Worm (Caenorhabditis elegans): ENCODE measurements around the gene srx-63.

Gene srx-63

DNA sequence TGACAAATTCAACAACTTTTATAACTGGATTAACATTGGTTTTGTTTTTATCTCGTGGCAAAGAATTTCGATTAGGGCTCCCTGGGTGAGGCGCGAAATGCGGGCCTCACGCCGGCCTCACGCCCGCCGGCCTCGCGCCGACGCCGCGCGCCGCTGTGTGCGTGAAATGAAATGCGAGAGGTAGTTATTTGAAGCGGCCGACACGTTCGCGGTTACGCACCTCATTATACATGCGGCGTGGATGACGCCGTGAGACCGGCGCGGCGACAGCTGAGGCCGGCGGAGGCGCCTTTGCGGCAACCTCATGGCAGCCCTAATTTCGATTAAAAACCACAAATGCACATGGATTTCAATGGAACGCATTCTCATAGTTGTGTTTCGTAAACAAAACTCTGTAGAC, 3.9 kb upstream of the srx-63 start:
- TF ChIP-seq ztf-29 (GFP tag; IDR thresholded peaks at IDR 0.05) = no peak
- no peak for TF ChIP-seq ztf-23 (GFP tag; IDR thresholded peaks at IDR 0.05)
- TF ChIP-seq med-1 (GFP tag; optimal IDR thresholded peaks at IDR 0.05; ENCODE audit: insufficient read depth) = no peak
- 0 out of 2 replicates have a peak, but pooled peaks have one; percentile 42 for TF ChIP-seq klf-2 (GFP tag; conservative IDR thresholded peaks at IDR 0.05)

DNA sequence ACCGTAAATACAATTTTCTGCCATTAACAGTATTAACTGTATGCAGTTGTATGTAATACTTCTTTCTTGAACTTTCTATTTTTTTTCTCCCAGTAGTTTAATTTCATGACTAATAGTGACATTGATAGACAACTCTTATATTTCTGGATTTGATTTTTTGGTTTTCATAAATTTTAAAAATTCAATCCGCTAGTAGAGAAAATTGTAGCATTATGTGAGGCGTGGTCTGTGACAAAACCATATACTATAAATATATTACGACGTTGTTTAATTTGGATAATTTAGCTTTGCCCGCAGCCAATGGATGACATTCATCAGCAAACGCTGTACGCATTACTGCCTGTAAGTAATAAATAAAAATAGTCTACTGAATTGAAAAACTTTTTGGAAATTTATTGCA, 2.3 kb upstream of the srx-63 start, which contains the start of gene srx-64:
Gene srx-64 (plus strand): TSS at position 301 of the 400 bp plus-strand sequence.
- TF ChIP-seq med-1 (GFP tag; optimal IDR thresholded peaks at IDR 0.05; ENCODE audit: insufficient read depth) (no peak), T22C8.4 (GFP tag; IDR thresholded peaks at IDR 0.05) (no peak), tab-1 (GFP tag; IDR thresholded peaks at IDR 0.05) (no peak), cog-1 (tag; optimal IDR thresholded peaks at IDR 0.05) (no peak), ztf-23 (GFP tag; IDR thresholded peaks at IDR 0.05) (no peak), klf-2 (GFP tag; conservative IDR thresholded peaks at IDR 0.05) (no peak), ref-1 (GFP tag; conservative IDR thresholded peaks at IDR 0.05) (no peak), flt-1 (GFP tag; IDR thresholded peaks at IDR 0.05) (no peak), ztf-29 (GFP tag; IDR thresholded peaks at IDR 0.05) (no peak)

ce11 chrV:3935892-3936478, 4.6 kb downstream of the srx-63 start, which contains the start of gene cyp-35A5:
cyp-35A5 (plus strand) TSS chrV:3936326.
- no peak for TF ChIP-seq T22C8.4 (GFP tag; IDR thresholded peaks at IDR 0.05)
- no peak for TF ChIP-seq ref-1 (GFP tag; conservative IDR thresholded peaks at IDR 0.05)
- no peak for TF ChIP-seq cog-1 (tag; optimal IDR thresholded peaks at IDR 0.05)
- TF ChIP-seq tab-1 (GFP tag; IDR thresholded peaks at IDR 0.05) = no peak
- TF ChIP-seq flt-1 (GFP tag; IDR thresholded peaks at IDR 0.05) = no peak
- no peak for TF ChIP-seq med-1 (GFP tag; optimal IDR thresholded peaks at IDR 0.05; ENCODE audit: insufficient read depth)
- no peak for TF ChIP-seq klf-2 (GFP tag; conservative IDR thresholded peaks at IDR 0.05)

ce11 chrV:3938789-3939188, 7.4 kb downstream of the srx-63 start, which contains the start of gene cyp-35B1:
cyp-35B1 (plus strand) TSS chrV:3939032.
- TF ChIP-seq ztf-29 (GFP tag; IDR thresholded peaks at IDR 0.05) = no peak
- TF ChIP-seq ref-1 (GFP tag; conservative IDR thresholded peaks at IDR 0.05) = no peak
- no peak for TF ChIP-seq flt-1 (GFP tag; IDR thresholded peaks at IDR 0.05)
- no peak for TF ChIP-seq cog-1 (tag; optimal IDR thresholded peaks at IDR 0.05)
- no peak for TF ChIP-seq tab-1 (GFP tag; IDR thresholded peaks at IDR 0.05)
- TF ChIP-seq T22C8.4 (GFP tag; IDR thresholded peaks at IDR 0.05) = no peak
- no peak for TF ChIP-seq med-1 (GFP tag; optimal IDR thresholded peaks at IDR 0.05; ENCODE audit: insufficient read depth)
- TF ChIP-seq klf-2 (GFP tag; conservative IDR thresholded peaks at IDR 0.05) = no peak
- TF ChIP-seq ztf-23 (GFP tag; IDR thresholded peaks at IDR 0.05) = no peak

ce11 chrV:3941860-3942259, 10.4 kb downstream of the srx-63 start, which contains the start of gene cyp-35B2:
cyp-35B2 (plus strand) TSS chrV:3942160.
- no peak for TF ChIP-seq klf-2 (GFP tag; conservative IDR thresholded peaks at IDR 0.05)

DNA sequence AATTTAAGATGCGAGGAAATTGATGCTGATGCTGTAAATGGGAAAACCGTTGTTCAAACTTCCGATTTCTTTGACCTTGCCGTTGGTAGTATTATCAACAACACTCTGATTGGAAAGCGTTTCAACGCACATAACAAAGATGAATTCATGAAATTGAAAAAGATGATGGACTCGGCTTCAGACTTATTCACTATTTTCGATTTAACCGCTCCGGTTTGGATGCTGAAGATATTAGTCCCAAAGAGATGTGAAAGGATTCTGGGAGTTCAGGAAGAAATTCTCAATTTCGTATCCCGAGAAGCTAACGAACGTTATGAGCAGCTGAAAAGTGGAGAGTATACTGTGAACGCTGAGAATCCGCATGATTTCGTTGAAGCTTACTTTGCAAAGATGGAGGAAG, 11.9 kb downstream of the srx-63 start:
- TF ChIP-seq ref-1 (GFP tag; conservative IDR thresholded peaks at IDR 0.05) = no peak
- TF ChIP-seq flt-1 (GFP tag; IDR thresholded peaks at IDR 0.05) = no peak
- no peak for TF ChIP-seq cog-1 (tag; optimal IDR thresholded peaks at IDR 0.05)
- no peak for TF ChIP-seq klf-2 (GFP tag; conservative IDR thresholded peaks at IDR 0.05)
- TF ChIP-seq med-1 (GFP tag; optimal IDR thresholded peaks at IDR 0.05; ENCODE audit: insufficient read depth) = no peak
- TF ChIP-seq T22C8.4 (GFP tag; IDR thresholded peaks at IDR 0.05) = no peak
- TF ChIP-seq ztf-23 (GFP tag; IDR thresholded peaks at IDR 0.05) = no peak
- TF ChIP-seq ztf-29 (GFP tag; IDR thresholded peaks at IDR 0.05) = no peak
- no peak for TF ChIP-seq tab-1 (GFP tag; IDR thresholded peaks at IDR 0.05)

DNA sequence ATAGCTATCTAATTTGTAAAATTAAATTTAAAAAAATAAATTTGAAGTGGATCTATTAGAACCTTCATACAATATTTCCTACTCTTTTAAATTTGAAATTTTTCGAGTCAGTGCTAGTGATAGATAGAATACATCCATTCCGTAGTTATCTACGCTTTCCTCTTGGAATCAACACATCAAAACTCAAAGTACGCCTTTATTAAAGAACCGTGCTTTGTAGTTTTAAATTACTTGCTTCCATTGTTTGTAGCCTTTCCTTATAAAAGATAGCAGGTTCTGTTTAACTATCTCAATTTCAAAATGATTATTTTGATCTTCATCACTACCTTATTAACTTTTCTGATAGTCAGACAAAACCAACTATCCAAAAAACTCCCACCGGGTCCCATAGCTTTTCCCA, 13.6 kb downstream of the srx-63 start, which contains the start of gene cyp-35B3:
Gene cyp-35B3 (plus strand): TSS at position 301 of the 400 bp plus-strand sequence.
- TF ChIP-seq ztf-29 (GFP tag; IDR thresholded peaks at IDR 0.05) = no peak
- no peak for TF ChIP-seq tab-1 (GFP tag; IDR thresholded peaks at IDR 0.05)
- TF ChIP-seq cog-1 (tag; optimal IDR thresholded peaks at IDR 0.05) = no peak
- no peak for TF ChIP-seq T22C8.4 (GFP tag; IDR thresholded peaks at IDR 0.05)
- TF ChIP-seq klf-2 (GFP tag; conservative IDR thresholded peaks at IDR 0.05) = no peak
- no peak for TF ChIP-seq ref-1 (GFP tag; conservative IDR thresholded peaks at IDR 0.05)
- TF ChIP-seq flt-1 (GFP tag; IDR thresholded peaks at IDR 0.05) = no peak
- no peak for TF ChIP-seq ztf-23 (GFP tag; IDR thresholded peaks at IDR 0.05)
- no peak for TF ChIP-seq med-1 (GFP tag; optimal IDR thresholded peaks at IDR 0.05; ENCODE audit: insufficient read depth)

ce11 chrV:3949723-3950122, 18.3 kb downstream of the srx-63 start, which contains the start of gene dach-1:
dach-1 (plus strand) TSS chrV:3950023.
- TF ChIP-seq med-1 (GFP tag; optimal IDR thresholded peaks at IDR 0.05; ENCODE audit: insufficient read depth) = no peak
- no peak for TF ChIP-seq tab-1 (GFP tag; IDR thresholded peaks at IDR 0.05)
- TF ChIP-seq ztf-23 (GFP tag; IDR thresholded peaks at IDR 0.05) = no peak
- TF ChIP-seq ztf-29 (GFP tag; IDR thresholded peaks at IDR 0.05) = no peak
- TF ChIP-seq cog-1 (tag; optimal IDR thresholded peaks at IDR 0.05) = no peak
- no peak for TF ChIP-seq flt-1 (GFP tag; IDR thresholded peaks at IDR 0.05)
- TF ChIP-seq T22C8.4 (GFP tag; IDR thresholded peaks at IDR 0.05) = no peak
- no peak for TF ChIP-seq ref-1 (GFP tag; conservative IDR thresholded peaks at IDR 0.05)
- no peak for TF ChIP-seq klf-2 (GFP tag; conservative IDR thresholded peaks at IDR 0.05)

- TF ChIP-seq tab-1 (GFP tag; IDR thresholded peaks at IDR 0.05) (no peak), ref-1 (GFP tag; conservative IDR thresholded peaks at IDR 0.05) (no peak), ztf-23 (GFP tag; IDR thresholded peaks at IDR 0.05) (no peak), ztf-29 (GFP tag; IDR thresholded peaks at IDR 0.05) (no peak), cog-1 (tag; optimal IDR thresholded peaks at IDR 0.05) (no peak)
Observed at ce11 chrV:3953739-3954138, 22.3 kb downstream of the srx-63 start, which contains the start of gene str-247. str-247 (plus strand) TSS chrV:3954039.

ce11 chrV:3957608-3958007, 26.2 kb downstream of the srx-63 start, which contains the start of gene cyp-34A5:
cyp-34A5 (minus strand) TSS chrV:3957708.
- TF ChIP-seq ztf-29 (GFP tag; IDR thresholded peaks at IDR 0.05) = no peak
- no peak for TF ChIP-seq klf-2 (GFP tag; conservative IDR thresholded peaks at IDR 0.05)
- no peak for TF ChIP-seq ztf-23 (GFP tag; IDR thresholded peaks at IDR 0.05)
- TF ChIP-seq cog-1 (tag; optimal IDR thresholded peaks at IDR 0.05) = no peak
- TF ChIP-seq tab-1 (GFP tag; IDR thresholded peaks at IDR 0.05) = no peak
- TF ChIP-seq med-1 (GFP tag; optimal IDR thresholded peaks at IDR 0.05; ENCODE audit: insufficient read depth) = no peak
- no peak for TF ChIP-seq ref-1 (GFP tag; conservative IDR thresholded peaks at IDR 0.05)
- TF ChIP-seq T22C8.4 (GFP tag; IDR thresholded peaks at IDR 0.05) = no peak
- no peak for TF ChIP-seq flt-1 (GFP tag; IDR thresholded peaks at IDR 0.05)
